Fruit fly (Drosophila melanogaster) S2 (cell line): ENCODE measurements around the gene Thor.

ENCODE experiments used
- CG8478 ChIP-seq: fragments of >200 bp; optimal IDR thresholded peaks from 2 replicates; lab custom pipeline; 2018
- CTCF ChIP-seq, 2 experiments: fragments of >200 bp; optimal IDR thresholded peaks; 2 replicates each; lab custom pipeline; 2018

dm6 chr2L:3435086-3435485, 43.1 kb upstream of the Thor start:
- no peak for TF ChIP-seq CTCF (optimal IDR thresholded peaks at IDR 0.05; lab: Kevin White, UChicago)
- TF ChIP-seq CG8478 (lab: Kevin White, UChicago) = no peak
